Fruit fly (Drosophila melanogaster): ENCODE data around the gene Galt.

The Galt gene

DNA sequence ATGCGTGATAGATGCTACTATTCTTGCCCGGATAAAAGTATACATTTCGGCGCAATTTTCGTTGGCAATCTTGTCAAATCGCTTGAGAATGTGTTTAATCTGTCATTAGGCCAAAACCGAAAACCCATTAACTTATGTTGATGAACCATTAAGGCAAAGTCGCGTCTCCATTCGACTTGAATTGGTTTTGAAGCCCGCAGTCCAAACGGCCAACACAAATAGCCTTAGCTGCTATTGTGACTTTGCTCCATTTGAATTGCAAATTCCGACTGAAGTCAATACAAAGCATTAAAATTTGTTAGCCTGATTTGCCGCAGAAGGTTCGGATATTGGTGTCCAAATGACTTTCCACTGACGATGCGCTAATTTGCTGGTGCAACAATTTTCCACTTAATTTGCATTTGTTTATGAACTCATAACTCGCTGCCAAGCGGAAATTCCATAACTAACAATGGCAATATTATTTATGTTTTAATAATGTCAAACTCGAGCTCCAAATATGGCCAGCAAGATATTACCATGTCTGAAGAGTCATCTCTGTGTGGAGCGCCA is 38.6 kb upstream of the Galt start:
- TF ChIP-seq zf30C (GFP tag; optimal IDR thresholded peaks at IDR 0.05) (no peak), fd102C (GFP tag; optimal IDR thresholded peaks at IDR 0.05) (no peak), CG13624 (GFP tag; optimal IDR thresholded peaks at IDR 0.05) (no peak), oc (tag; optimal IDR thresholded peaks at IDR 0.05) (peak; percentile 16), Pdp1 (GFP tag; optimal IDR thresholded peaks at IDR 0.05) (peak in 1 of 2 experiments; percentile 9), CG9797 (GFP tag; optimal IDR thresholded peaks at IDR 0.05) (no peak), klu (GFP tag; IDR thresholded peaks at IDR 0.05) (no peak), sd (tag; optimal IDR thresholded peaks at IDR 0.05) (peak; percentile 43), abd-A (tag; optimal IDR thresholded peaks at IDR 0.05) (peak; percentile 74), chinmo (GFP tag; IDR thresholded peaks at IDR 0.05; ENCODE audit: partially characterized antibody) (peak; percentile 73; the same call in 1 of the 4 replicates), CG13123 (GFP tag; optimal IDR thresholded peaks at IDR 0.05) (no peak), CG3065 (GFP tag; optimal IDR thresholded peaks at IDR 0.05) (no peak), CG13894 (tag; optimal IDR thresholded peaks at IDR 0.05) (peak; percentile 1), vvl (GFP tag; IDR thresholded peaks at IDR 0.05) (peak; percentile 65; the same call in 1 of the 2 replicates), Awh (GFP tag; IDR thresholded peaks at IDR 0.05) (peak; percentile 69; the same call in 1 of the 2 replicates), CG3995 (GFP tag; optimal IDR thresholded peaks at IDR 0.05) (no peak), usp (GFP tag; optimal IDR thresholded peaks at IDR 0.05) (no peak), CG18764 (GFP tag; optimal IDR thresholded peaks at IDR 0.05) (no peak), ttk (GFP tag; IDR thresholded peaks at IDR 0.05) (no peak), HLH4C (GFP tag; IDR thresholded peaks at IDR 0.05; ENCODE audit: partially characterized antibody) (no peak)

DNA sequence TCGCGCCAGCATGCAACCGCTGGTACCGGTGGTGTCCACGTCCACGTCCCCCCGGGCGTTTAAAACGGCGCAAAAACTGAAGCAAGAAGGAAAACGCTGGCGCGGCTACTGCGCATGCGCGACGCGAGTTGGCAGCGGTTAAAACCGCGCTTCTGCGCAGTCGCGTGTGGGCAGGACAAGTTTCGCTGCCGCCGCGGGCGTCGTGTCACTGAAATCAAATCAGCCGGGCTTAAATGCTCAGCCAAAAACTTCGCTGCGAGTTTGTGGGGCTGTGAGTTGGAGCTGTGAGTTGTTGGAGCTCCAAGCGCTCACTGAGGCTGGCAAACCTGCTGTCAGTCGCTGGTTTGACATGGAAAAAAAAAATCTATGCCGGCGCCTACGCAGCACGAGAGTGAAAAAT is 37.2 kb upstream of the Galt start:
- TF ChIP-seq Neu2 (GFP tag; optimal IDR thresholded peaks at IDR 0.05; ENCODE audit: borderline replicate concordance) (no peak), H2.0 (GFP tag; IDR thresholded peaks at IDR 0.05) (peak; percentile 28; the same call in 1 of the 2 replicates), CG9932 (GFP tag; IDR thresholded peaks at IDR 0.05) (0 out of 2 replicates have a peak, but pooled peaks have one; percentile 13), CG4424 (GFP tag; optimal IDR thresholded peaks at IDR 0.05) (no peak), Myb (GFP tag; optimal IDR thresholded peaks at IDR 0.05) (no peak), CG4820 (GFP tag; optimal IDR thresholded peaks at IDR 0.05) (no peak), caup (GFP tag; optimal IDR thresholded peaks at IDR 0.05; ENCODE audit: severe bottlenecking) (no peak), CG14014 (GFP tag; IDR thresholded peaks at IDR 0.05) (peak; percentile 5; the same call in 1 of the 2 replicates), CrebB (tag; optimal IDR thresholded peaks at IDR 0.05) (no peak), Fer2 (tag; optimal IDR thresholded peaks at IDR 0.05) (no peak), kni (GFP tag; optimal IDR thresholded peaks at IDR 0.05) (no peak), CG6175 (GFP tag; IDR thresholded peaks at IDR 0.05) (0 out of 3 replicates have a peak, but pooled peaks have one; percentile 26), ewg (GFP tag; optimal IDR thresholded peaks at IDR 0.05) (peak; percentile 22), CG17361 (GFP tag; IDR thresholded peaks at IDR 0.05) (no peak), lbe (GFP tag; optimal IDR thresholded peaks at IDR 0.05) (no peak), CG11093 (GFP tag; IDR thresholded peaks at IDR 0.05) (no peak), Adf1 (GFP tag; IDR thresholded peaks at IDR 0.05) (peak; percentile 67; the same call in 1 of the 2 replicates), sna (GFP tag; IDR thresholded peaks at IDR 0.05; ENCODE audit: partially characterized antibody) (0 out of 2 replicates have a peak, but pooled peaks have one; percentile 15), Dp (GFP tag; optimal IDR thresholded peaks at IDR 0.05) (no peak), CG6683 (GFP tag; optimal IDR thresholded peaks at IDR 0.05) (no peak), ash1 (GFP tag; optimal IDR thresholded peaks at IDR 0.05) (no peak), zen2 (GFP tag; IDR thresholded peaks at IDR 0.05; ENCODE audit: partially characterized antibody) (no peak), CG12071 (GFP tag; optimal IDR thresholded peaks at IDR 0.05) (no peak), otp (GFP tag; IDR thresholded peaks at IDR 0.05) (0 out of 3 replicates have a peak, but pooled peaks have one; percentile 6), sr (GFP tag; IDR thresholded peaks at IDR 0.05) (peak; percentile 37; the same call in 1 of the 3 replicates), CG8359 (GFP tag; optimal IDR thresholded peaks at IDR 0.05; ENCODE audit: borderline replicate concordance) (peak; percentile 99), CG12299 (tag; optimal IDR thresholded peaks at IDR 0.05) (no peak), CG5180 (GFP tag; optimal IDR thresholded peaks at IDR 0.05) (peak; percentile 79), CG12769 (tag; optimal IDR thresholded peaks at IDR 0.05) (peak; percentile 16)

Data from whole organism, embryonic.